Fruit fly (Drosophila melanogaster): ENCODE results near the gene jigr1.

- no peak for TF ChIP-seq Sin3A (optimal IDR thresholded peaks at IDR 0.05)
- TF ChIP-seq psq (optimal IDR thresholded peaks at IDR 0.05): no peak
Observed at dm6 chr3R:25588493-25588892, 49.1 kb upstream of the jigr1 start.

Measured in Kc167 (cell line).